Fruit fly (Drosophila melanogaster) whole organism, embryonic: ENCODE measurements around the gene spg.

ENCODE experiments used
- Abd-B ChIP-seq: fragments of 200-800 bp; sonication (Bioruptor generic); optimal IDR thresholded peaks from 2 replicates; lab custom pipeline; 2018; ENCODE audit warnings: missing biosample characterization, mild to moderate bottlenecking, missing genetic modification characterization, moderate library complexity
- C15 ChIP-seq: fragments of 200-800 bp; sonication (Bioruptor generic); IDR thresholded peaks from 3 replicates; pipeline ENCODE4 v1.3.6; 2022; ENCODE audit warnings: missing biosample characterization, missing genetic modification characterization
- CG10274 ChIP-seq: fragments of 200-800 bp; sonication (Bioruptor generic); optimal IDR thresholded peaks from 3 replicates; lab custom pipeline; 2017; ENCODE audit warnings: missing biosample characterization, mild to moderate bottlenecking, missing genetic modification characterization
- CG10321 ChIP-seq: fragments of 200-800 bp; sonication (Bioruptor generic); IDR thresholded peaks from 2 replicates; pipeline ENCODE4 v1.3.6; 2022; ENCODE audit warnings: missing biosample characterization, missing genetic modification characterization
- CG10959 ChIP-seq: fragments of 200-800 bp; sonication (Bioruptor generic); IDR thresholded peaks from 2 replicates; pipeline ENCODE4 v1.3.6; 2022; ENCODE audit warnings: missing biosample characterization, missing genetic modification characterization
- CG12236 ChIP-seq: fragments of 200-800 bp; sonication (Bioruptor generic); optimal IDR thresholded peaks from 2 replicates; lab custom pipeline; 2016; ENCODE audit warnings: missing biosample characterization, missing genetic modification characterization
- CG13424 ChIP-seq: fragments of 200-800 bp; sonication (Bioruptor generic); optimal IDR thresholded peaks from 2 replicates; lab custom pipeline; 2019; ENCODE audit warnings: missing biosample characterization, mild to moderate bottlenecking, missing genetic modification characterization, moderate library complexity
- CG1832 ChIP-seq: fragments of 200-800 bp; sonication (Bioruptor generic); optimal IDR thresholded peaks from 2 replicates; lab custom pipeline; 2017; ENCODE audit warnings: missing biosample characterization, mild to moderate bottlenecking, missing genetic modification characterization, inconsistent platforms
- CG30020 ChIP-seq: fragments of 200-800 bp; optimal IDR thresholded peaks from 2 replicates; lab custom pipeline; 2019; ENCODE audit warnings: missing biosample characterization, mild to moderate bottlenecking, missing genetic modification characterization, moderate library complexity
- CG31441 ChIP-seq: fragments of 200-800 bp; sonication (Bioruptor generic); IDR thresholded peaks from 2 replicates; pipeline ENCODE4 v1.3.6; 2022; ENCODE audit warnings: missing biosample characterization, missing genetic modification characterization
- CG3838 ChIP-seq: fragments of 200-800 bp; sonication (Bioruptor generic); optimal IDR thresholded peaks from 3 replicates; lab custom pipeline; 2016; ENCODE audit warnings: missing biosample characterization, missing genetic modification characterization
- CG5180 ChIP-seq: fragments of 200-800 bp; sonication (Bioruptor generic); optimal IDR thresholded peaks from 3 replicates; lab custom pipeline; 2017; ENCODE audit warnings: missing biosample characterization, missing genetic modification characterization, mild to moderate bottlenecking, moderate library complexity, missing genetic modification reagents
- CG6654 ChIP-seq: fragments of 200-800 bp; sonication (Bioruptor generic); optimal IDR thresholded peaks from 2 replicates; lab custom pipeline; 2017; ENCODE audit warnings: missing biosample characterization, mild to moderate bottlenecking, missing genetic modification characterization
- CG8089 ChIP-seq: fragments of 200-800 bp; sonication (Bioruptor generic); optimal IDR thresholded peaks from 3 replicates; lab custom pipeline; 2016; ENCODE audit warnings: missing biosample characterization, missing genetic modification characterization
- CG8281 ChIP-seq: fragments of 200-800 bp; sonication (Bioruptor generic); optimal IDR thresholded peaks from 2 replicates; lab custom pipeline; 2018; ENCODE audit warnings: missing biosample characterization, mild to moderate bottlenecking, missing genetic modification characterization, moderate library complexity
- CG8290 ChIP-seq, 3 experiments: fragments of 200-800 bp; sonication (Bioruptor generic); optimal IDR thresholded peaks; 2 replicates each; lab custom pipeline; 2016 to 2019; ENCODE audit warnings: missing biosample characterization in 3 of 3, missing genetic modification characterization in 3 of 3, mild to moderate bottlenecking in 2 of 3, moderate library complexity in 1 of 3
- CG9797 ChIP-seq: fragments of 200-800 bp; sonication (Bioruptor generic); optimal IDR thresholded peaks from 3 replicates; lab custom pipeline; 2018; ENCODE audit warnings: missing biosample characterization, mild to moderate bottlenecking, missing genetic modification characterization
- Doc2 ChIP-seq: fragments of 200-800 bp; sonication (Bioruptor generic); IDR thresholded peaks from 2 replicates; pipeline ENCODE4 v1.3.6; 2022; ENCODE audit warnings: missing biosample characterization, missing genetic modification characterization
- Doc3 ChIP-seq: fragments of 200-800 bp; sonication (Bioruptor generic); IDR thresholded peaks from 3 replicates; pipeline ENCODE4 v1.3.6; 2022; ENCODE audit warnings: missing biosample characterization, missing genetic modification characterization; ENCODE audit not compliant: partially characterized antibody
- Dp ChIP-seq: fragments of 200-800 bp; sonication (Bioruptor generic); optimal IDR thresholded peaks from 2 replicates; lab custom pipeline; 2018; ENCODE audit warnings: missing biosample characterization, mild to moderate bottlenecking, missing genetic modification characterization, moderate library complexity
- HmgD ChIP-seq: fragments of 200-800 bp; sonication (Bioruptor generic); optimal IDR thresholded peaks from 3 replicates; lab custom pipeline; 2016; ENCODE audit warnings: missing biosample characterization, missing genetic modification characterization
- Jarid2 ChIP-seq: fragments of 200-800 bp; sonication (Bioruptor generic); optimal IDR thresholded peaks from 3 replicates; lab custom pipeline; 2017; ENCODE audit warnings: mild to moderate bottlenecking, missing biosample characterization, missing genetic modification reagents, missing genetic modification characterization
- Kr ChIP-seq: fragments of 200-800 bp; sonication (Bioruptor generic); optimal IDR thresholded peaks from 2 replicates; lab custom pipeline; 2017; ENCODE audit warnings: missing biosample characterization, mild to moderate bottlenecking, missing genetic modification characterization
- MTF-1 ChIP-seq: fragments of 200-800 bp; sonication (Bioruptor generic); optimal IDR thresholded peaks from 2 replicates; lab custom pipeline; 2018; ENCODE audit warnings: missing biosample characterization, mild to moderate bottlenecking, missing genetic modification characterization, borderline replicate concordance
- Max ChIP-seq: fragments of 200-800 bp; sonication (Bioruptor generic); optimal IDR thresholded peaks from 2 replicates; lab custom pipeline; 2016; ENCODE audit warnings: missing biosample characterization, mild to moderate bottlenecking, missing genetic modification characterization
- Myb ChIP-seq: fragments of 200-800 bp; sonication (Bioruptor generic); optimal IDR thresholded peaks from 2 replicates; lab custom pipeline; 2016; ENCODE audit warnings: missing biosample characterization, missing genetic modification characterization
- NC2α ChIP-seq: fragments of 200-800 bp; sonication (Bioruptor generic); optimal IDR thresholded peaks from 2 replicates; lab custom pipeline; 2016; ENCODE audit warnings: missing biosample characterization, missing genetic modification characterization
- Nf-YB ChIP-seq: fragments of 200-800 bp; sonication (Bioruptor generic); optimal IDR thresholded peaks from 3 replicates; lab custom pipeline; 2019; ENCODE audit warnings: missing biosample characterization, mild to moderate bottlenecking, missing genetic modification characterization, moderate library complexity
- Vsx1 ChIP-seq: fragments of 200-800 bp; sonication (Bioruptor generic); optimal IDR thresholded peaks from 2 replicates; lab custom pipeline; 2017; ENCODE audit warnings: missing biosample characterization, mild to moderate bottlenecking, missing genetic modification characterization, missing genetic modification reagents
- bcd ChIP-seq: fragments of 200-800 bp; sonication (Bioruptor generic); optimal IDR thresholded peaks from 2 replicates; lab custom pipeline; 2017; ENCODE audit warnings: missing biosample characterization, mild to moderate bottlenecking, missing genetic modification characterization
- cad ChIP-seq: fragments of >200 bp; optimal IDR thresholded peaks from 2 replicates; lab custom pipeline; 2017; ENCODE audit warnings: missing biosample characterization, missing genetic modification characterization
- chif ChIP-seq, 2 experiments: fragments of 200-800 bp; sonication (Bioruptor generic); optimal IDR thresholded peaks; 3 replicates each; lab custom pipeline; 2016; ENCODE audit warnings: missing biosample characterization in 2 of 2, missing genetic modification characterization in 2 of 2
- eyg ChIP-seq: fragments of 200-800 bp; sonication (Bioruptor generic); optimal IDR thresholded peaks from 3 replicates; lab custom pipeline; 2016; ENCODE audit warnings: missing biosample characterization, missing genetic modification characterization
- fd64A ChIP-seq: fragments of 200-800 bp; sonication (Bioruptor generic); optimal IDR thresholded peaks from 3 replicates; lab custom pipeline; 2018; ENCODE audit warnings: missing biosample characterization, mild to moderate bottlenecking, missing genetic modification characterization
- grn ChIP-seq: fragments of 200-800 bp; sonication (Bioruptor generic); optimal IDR thresholded peaks from 3 replicates; lab custom pipeline; 2017; ENCODE audit warnings: missing biosample characterization, missing genetic modification characterization
- ham ChIP-seq: fragments of 200-800 bp; sonication (Bioruptor generic); IDR thresholded peaks from 2 replicates; pipeline ENCODE4 v1.3.6; 2022; ENCODE audit warnings: missing biosample characterization, missing genetic modification characterization
- inv ChIP-seq: fragments of 200-800 bp; sonication (Bioruptor generic); IDR thresholded peaks from 2 replicates; pipeline ENCODE4 v1.3.6; 2022; ENCODE audit warnings: missing biosample characterization, missing genetic modification characterization; ENCODE audit not compliant: partially characterized antibody
- lilli ChIP-seq: fragments of 200-800 bp; sonication (Bioruptor generic); optimal IDR thresholded peaks from 3 replicates; lab custom pipeline; 2016; ENCODE audit warnings: missing biosample characterization, missing genetic modification characterization
- luna ChIP-seq: fragments of 200-800 bp; sonication (Bioruptor generic); optimal IDR thresholded peaks from 2 replicates; lab custom pipeline; 2016; ENCODE audit warnings: missing biosample characterization, missing genetic modification characterization
- p53 ChIP-seq: fragments of 200-800 bp; sonication (Bioruptor generic); optimal IDR thresholded peaks from 2 replicates; lab custom pipeline; 2016; ENCODE audit warnings: missing biosample characterization, missing genetic modification characterization
- prd ChIP-seq, 3 experiments: fragments of >200 bp in 2 of 3; fragments of 200-800 bp in 1 of 3; sonication (Bioruptor generic) in 1 of 3; optimal IDR thresholded peaks in 2 of 3; IDR thresholded peaks in 1 of 3; 2 replicates in 2 of 3; 3 replicates in 1 of 3; pipeline versions ENCODE4 v1.3.6 to Lab custom; 2017 to 2022; ENCODE audit warnings: missing biosample characterization in 1 of 3, missing genetic modification characterization in 1 of 3
- sima ChIP-seq: fragments of 200-800 bp; sonication (Bioruptor generic); optimal IDR thresholded peaks from 2 replicates; lab custom pipeline; 2016; ENCODE audit warnings: missing biosample characterization, missing genetic modification characterization
- stc ChIP-seq: fragments of 200-800 bp; sonication (Bioruptor generic); IDR thresholded peaks from 2 replicates; pipeline ENCODE4 v1.3.6; 2022; ENCODE audit warnings: missing biosample characterization, missing genetic modification characterization
- stwl ChIP-seq: fragments of 200-800 bp; sonication (Bioruptor generic); optimal IDR thresholded peaks from 3 replicates; lab custom pipeline; 2018; ENCODE audit warnings: missing biosample characterization, mild to moderate bottlenecking, missing genetic modification characterization, moderate library complexity
- sug ChIP-seq: fragments of 200-800 bp; optimal IDR thresholded peaks from 2 replicates; lab custom pipeline; 2019; ENCODE audit warnings: missing biosample characterization, mild to moderate bottlenecking, missing genetic modification characterization, moderate library complexity
- wdn ChIP-seq: fragments of 200-800 bp; sonication (Bioruptor generic); IDR thresholded peaks from 2 replicates; pipeline ENCODE4 v1.3.6; 2022; ENCODE audit warnings: missing biosample characterization, missing genetic modification characterization
- zfh1 ChIP-seq: fragments of 200-800 bp; sonication (Bioruptor generic); IDR thresholded peaks from 3 replicates; pipeline ENCODE4 v1.3.6; 2022; ENCODE audit warnings: missing biosample characterization, missing genetic modification characterization

The spg gene

dm6 chr3R:28888561-28889426 lies 43.7 kb downstream of the spg start (continued):
- TF ChIP-seq CG6654 (GFP tag; lab: Kevin White, UChicago) (peak; percentile 60), NC2α (GFP tag; lab: Kevin White, UChicago) (no peak), CG31441 (GFP tag; lab: Robert Waterston, UW) (peak; percentile 69), CG10959 (GFP tag; lab: Robert Waterston, UW) (peak; percentile 47; the same call in 1 of the 2 replicates), CG13424 (tag; lab: Kevin White, UChicago) (peak; percentile 82), Vsx1 (GFP tag; lab: Kevin White, UChicago) (no peak), cad (GFP tag; lab: Kevin White, UChicago) (no peak), Nf-YB (GFP tag; lab: Kevin White, UChicago) (peak; percentile 32), fd64A (peak; percentile 16), CG5180 (GFP tag; lab: Kevin White, UChicago) (peak; percentile 36), CG10321 (no peak), HmgD (GFP tag; lab: Kevin White, UChicago) (peak; percentile 78), CG30020 (tag; lab: Kevin White, UChicago) (peak; percentile 35), bcd (GFP tag; lab: Kevin White, UChicago) (peak; percentile 77), stc (GFP tag; lab: Robert Waterston, UW) (peak; percentile 25; the same call in 1 of the 2 replicates), luna (GFP tag; lab: Kevin White, UChicago) (peak; percentile 55), lilli (GFP tag; lab: Kevin White, UChicago) (peak; percentile 90), inv (GFP tag; lab: Robert Waterston, UW) (no peak), CG8281 (tag; lab: Kevin White, UChicago) (peak; percentile 58), Max (GFP tag; lab: Kevin White, UChicago) (peak; percentile 76), eyg (GFP tag; lab: Kevin White, UChicago) (peak; percentile 82), CG10274 (peak; percentile 71), CG3838 (GFP tag; lab: Kevin White, UChicago) (peak; percentile 36), prd (optimal IDR thresholded peaks at IDR 0.05; lab: Kevin White, UChicago) (no peak), prd (GFP tag; IDR thresholded peaks at IDR 0.05; lab: Robert Waterston, UW) (peak; percentile 74), ham (GFP tag; lab: Robert Waterston, UW) (peak; percentile 15; the same call in 1 of the 2 replicates), sima (no peak), Abd-B (peak; percentile 70), CG12236 (GFP tag; lab: Kevin White, UChicago) (peak; percentile 62), sug (tag; lab: Kevin White, UChicago) (peak; percentile 81), Jarid2 (GFP tag; lab: Kevin White, UChicago) (no peak), grn (peak; percentile 18), stwl (tag; lab: Kevin White, UChicago) (peak; percentile 74), CG8089 (GFP tag; lab: Kevin White, UChicago) (peak; percentile 83), Kr (GFP tag; lab: Kevin White, UChicago) (no peak), p53 (peak; percentile 61), Dp (GFP tag; lab: Kevin White, UChicago) (no peak), zfh1 (GFP tag; lab: Robert Waterston, UW) (peak; percentile 67), Doc3 (GFP tag; lab: Robert Waterston, UW) (no peak), CG8290 (GFP tag; optimal IDR thresholded peaks at IDR 0.05; lab: Kevin White, UChicago) (peak; percentile 50), CG8290 (tag; optimal IDR thresholded peaks at IDR 0.05; lab: Kevin White, UChicago) (peak in 1 of 2 experiments; percentile 68), C15 (GFP tag; lab: Robert Waterston, UW) (no peak), chif (GFP tag; optimal IDR thresholded peaks at IDR 0.05; lab: Kevin White, UChicago) (peak; percentile 66 to 83), MTF-1 (GFP tag; lab: Kevin White, UChicago) (peak; percentile 58), Myb (peak; percentile 77), CG9797 (GFP tag; lab: Kevin White, UChicago) (peak; percentile 33), wdn (GFP tag; lab: Robert Waterston, UW) (peak; percentile 60; the same call in 1 of the 2 replicates), CG1832 (GFP tag; lab: Kevin White, UChicago) (no peak), Doc2 (GFP tag; lab: Robert Waterston, UW) (no peak)
